Fruit fly (Drosophila melanogaster): ENCODE results near the gene Fum4.

The Fum4 gene

DNA sequence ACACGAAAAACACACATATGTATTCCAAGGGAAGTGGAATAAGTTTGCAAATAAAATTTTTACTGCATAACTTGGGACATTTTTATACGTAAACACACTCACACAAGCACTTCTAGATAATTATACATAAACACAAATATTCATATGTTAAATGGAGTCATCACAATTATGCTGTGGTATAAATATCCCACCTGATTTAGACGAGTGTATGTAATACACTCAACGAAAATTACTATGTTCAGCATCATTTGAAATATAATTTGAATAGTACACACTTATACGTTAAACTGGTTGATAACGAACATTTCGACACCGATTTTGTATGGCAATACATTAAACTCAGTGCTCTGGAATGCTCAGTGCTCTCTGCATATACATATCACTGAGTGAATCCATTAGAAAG, 39.8 kb upstream of the Fum4 start (continued):
- TF ChIP-seq psq (GFP tag; optimal IDR thresholded peaks at IDR 0.05), result no peak
- TF ChIP-seq CG12299 (tag; optimal IDR thresholded peaks at IDR 0.05), result no peak
- TF ChIP-seq Mes4 (GFP tag; optimal IDR thresholded peaks at IDR 0.05), result no peak
- no peak for TF ChIP-seq repo (GFP tag; optimal IDR thresholded peaks at IDR 0.05)
- no peak for TF ChIP-seq chinmo (GFP tag; IDR thresholded peaks at IDR 0.05; ENCODE audit: partially characterized antibody)
- peak; percentile 82 for TF ChIP-seq sens (GFP tag)
- TF ChIP-seq stwl (tag; optimal IDR thresholded peaks at IDR 0.05), result no peak
- peak; percentile 5 for TF ChIP-seq CG5245 (GFP tag; optimal IDR thresholded peaks at IDR 0.05)
- no peak for TF ChIP-seq CG6654 (GFP tag; optimal IDR thresholded peaks at IDR 0.05)
- no peak for TF ChIP-seq Elba2 (GFP tag; optimal IDR thresholded peaks at IDR 0.05)
- TF ChIP-seq CG2889 (GFP tag; IDR thresholded peaks at IDR 0.05), result no peak
- TF ChIP-seq Myb (GFP tag; optimal IDR thresholded peaks at IDR 0.05), result no peak
- TF ChIP-seq CG17912 (GFP tag; optimal IDR thresholded peaks at IDR 0.05), result no peak
- TF ChIP-seq GATAe (GFP tag; conservative IDR thresholded peaks at IDR 0.05), result no peak
- no peak for TF ChIP-seq CG12236 (GFP tag; optimal IDR thresholded peaks at IDR 0.05)
- TF ChIP-seq shn (GFP tag; optimal IDR thresholded peaks at IDR 0.05), result peak; percentile 40
- TF ChIP-seq dm (GFP tag; optimal IDR thresholded peaks at IDR 0.05), result no peak
- peak; percentile 31 for TF ChIP-seq Fer1 (GFP tag; optimal IDR thresholded peaks at IDR 0.05)
- no peak for TF ChIP-seq CG14441 (GFP tag; IDR thresholded peaks at IDR 0.05)
- peak; percentile 47 for TF ChIP-seq PHDP (tag; optimal IDR thresholded peaks at IDR 0.05)
- no peak for TF ChIP-seq mld (GFP tag; IDR thresholded peaks at IDR 0.05; ENCODE audit: partially characterized antibody)
- no peak for TF ChIP-seq pros (GFP tag; optimal IDR thresholded peaks at IDR 0.05)
- no peak for TF ChIP-seq CG6254 (GFP tag; optimal IDR thresholded peaks at IDR 0.05)
- no peak for TF ChIP-seq CG17802 (tag; optimal IDR thresholded peaks at IDR 0.05)
- no peak for TF ChIP-seq pzg (GFP tag; optimal IDR thresholded peaks at IDR 0.05)
- no peak for TF ChIP-seq CG42726 (GFP tag; IDR thresholded peaks at IDR 0.05; ENCODE audit: partially characterized antibody)
- TF ChIP-seq ato (GFP tag; IDR thresholded peaks at IDR 0.05; ENCODE audit: partially characterized antibody), result no peak
- TF ChIP-seq CG12744 (GFP tag; optimal IDR thresholded peaks at IDR 0.05), result no peak
- peak; percentile 42 for TF ChIP-seq CG2120 (GFP tag; optimal IDR thresholded peaks at IDR 0.05)
- no peak for TF ChIP-seq CG15601 (tag; optimal IDR thresholded peaks at IDR 0.05)
- TF ChIP-seq grau (tag; optimal IDR thresholded peaks at IDR 0.05), result peak; percentile 31
- TF ChIP-seq Hmr (GFP tag; optimal IDR thresholded peaks at IDR 0.05), result no peak
- TF ChIP-seq CG6813 (GFP tag; optimal IDR thresholded peaks at IDR 0.05), result no peak
- no peak for TF ChIP-seq dan (GFP tag; IDR thresholded peaks at IDR 0.05)
- no peak for TF ChIP-seq dmrt99B (tag; optimal IDR thresholded peaks at IDR 0.05)
- TF ChIP-seq Poxn (GFP tag; IDR thresholded peaks at IDR 0.05), result no peak
- TF ChIP-seq ham (GFP tag; IDR thresholded peaks at IDR 0.05), result no peak
- TF ChIP-seq Ptx1 (GFP tag; IDR thresholded peaks at IDR 0.05), result no peak
- peak; percentile 11 for TF ChIP-seq CG18262 (tag; optimal IDR thresholded peaks at IDR 0.05)
- TF ChIP-seq CG16863 (GFP tag; optimal IDR thresholded peaks at IDR 0.05), result no peak
- no peak for TF ChIP-seq CG11696 (GFP tag; IDR thresholded peaks at IDR 0.05)
- no peak for TF ChIP-seq stc (GFP tag; IDR thresholded peaks at IDR 0.05)
- no peak for TF ChIP-seq Lim3 (GFP tag; IDR thresholded peaks at IDR 0.05)
- TF ChIP-seq CG9876 (GFP tag; optimal IDR thresholded peaks at IDR 0.05), result no peak
- TF ChIP-seq CG33557 (GFP tag; optimal IDR thresholded peaks at IDR 0.05), result no peak
- no peak for TF ChIP-seq en (GFP tag; optimal IDR thresholded peaks at IDR 0.05)
- TF ChIP-seq CG7372 (GFP tag; IDR thresholded peaks at IDR 0.05), result no peak
- TF ChIP-seq tll (GFP tag; optimal IDR thresholded peaks at IDR 0.05), result no peak
- TF ChIP-seq CG9797 (GFP tag; optimal IDR thresholded peaks at IDR 0.05), result no peak
- peak; percentile 14 for TF ChIP-seq dmrt11E (tag; optimal IDR thresholded peaks at IDR 0.05)
- no peak for TF ChIP-seq HmgD (GFP tag; optimal IDR thresholded peaks at IDR 0.05)
- peak; percentile 43 for TF ChIP-seq HHEX (GFP tag; optimal IDR thresholded peaks at IDR 0.05)

All from whole organism, embryonic.